Worm (Caenorhabditis elegans) whole organism, L2 larva: ENCODE results near the gene fbxa-179.

Source experiments
- alr-1 ChIP-seq: fragments of 150-350 bp; optimal IDR thresholded peaks from 2 replicates; lab custom pipeline; 2014; ENCODE audit warnings: missing biosample characterization, missing genetic modification characterization
- ama-1 ChIP-seq: fragments of 150-350 bp; optimal IDR thresholded peaks from 2 replicates; lab custom pipeline; 2018; ENCODE audit warnings: inconsistent platforms
- dmd-4 ChIP-seq: sonication (generic microtip); optimal IDR thresholded peaks from 2 replicates; lab custom pipeline; 2017; ENCODE audit warnings: missing biosample characterization, missing genetic modification characterization
- lin-39 ChIP-seq: fragments of 150-350 bp; optimal IDR thresholded peaks from 2 replicates; lab custom pipeline; 2014; ENCODE audit warnings: missing biosample characterization, missing genetic modification reagents, missing genetic modification characterization
- nhr-23 ChIP-seq: fragments of 150-350 bp; optimal IDR thresholded peaks from 2 replicates; lab custom pipeline; 2014; ENCODE audit warnings: missing biosample characterization, missing genetic modification reagents, missing genetic modification characterization
- nhr-77 ChIP-seq: fragments of 150-350 bp; optimal IDR thresholded peaks from 2 replicates; lab custom pipeline; 2014; ENCODE audit warnings: missing biosample characterization, missing genetic modification characterization
- unc-62 ChIP-seq: fragments of 150-350 bp; optimal IDR thresholded peaks from 2 replicates; lab custom pipeline; 2014; ENCODE audit warnings: missing biosample characterization, missing genetic modification reagents, missing genetic modification characterization
- zag-1 ChIP-seq: fragments of 150-350 bp; optimal IDR thresholded peaks from 2 replicates; lab custom pipeline; 2014; ENCODE audit warnings: missing biosample characterization, missing genetic modification characterization
- ztf-1 ChIP-seq: fragments of 200-800 bp; sonication (Bioruptor generic); conservative IDR thresholded peaks from 2 replicates; pipeline ENCODE4 v1.3.6; 2022; ENCODE audit warnings: missing genetic modification characterization, missing compliant biosample characterization
- ztf-11 ChIP-seq: sonication (generic microtip); optimal IDR thresholded peaks from 2 replicates; lab custom pipeline; 2017; ENCODE audit warnings: missing biosample characterization, missing genetic modification characterization

DNA sequence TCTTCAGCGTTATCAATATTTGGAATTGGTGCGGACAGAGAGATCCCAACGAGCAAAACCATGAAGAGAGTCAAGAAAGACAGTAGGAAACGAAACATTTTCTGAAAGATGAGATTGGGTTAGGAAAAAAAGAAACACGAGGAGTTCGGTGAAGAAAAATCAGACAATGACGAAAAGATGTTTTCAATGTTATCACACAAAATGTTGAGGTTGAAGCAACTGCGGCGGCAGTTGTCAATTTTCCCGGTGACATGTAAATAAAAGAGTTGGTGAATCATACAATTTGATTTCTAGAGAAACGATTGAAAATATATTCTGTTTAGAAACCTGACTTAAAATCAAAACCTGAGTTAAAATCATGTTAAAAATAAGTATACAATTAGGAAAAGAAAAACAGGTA, 41.1 kb upstream of the fbxa-179 start, which contains the start of gene F23D12.7:
- no peak for TF ChIP-seq unc-62 (GFP tag; lab: Kevin White, UChicago)
- TF ChIP-seq alr-1 (tag; lab: Kevin White, UChicago) = no peak
- TF ChIP-seq nhr-23 = no peak
- no peak for TF ChIP-seq ama-1
- no peak for TF ChIP-seq lin-39
- TF ChIP-seq dmd-4 (tag; lab: Kevin White, UChicago) = no peak
- TF ChIP-seq ztf-11 = no peak
- no peak for TF ChIP-seq zag-1
- TF ChIP-seq nhr-77 = no peak
- TF ChIP-seq ztf-1 (GFP tag; lab: Robert Waterston, UW) = no peak
